Worm (Caenorhabditis elegans) whole organism, L1 larva: Measurements from ENCODE around the gene H18N23.2.

Source experiments
- egl-27 ChIP-seq, 2 experiments: fragments of 150-350 bp in 1 of 2; sonication (generic microtip); optimal IDR thresholded peaks; 3 replicates each; lab custom pipeline; 2017 to 2018; ENCODE audit warnings: missing biosample characterization in 2 of 2, missing genetic modification characterization in 2 of 2, missing genetic modification reagents in 2 of 2
- fkh-10 ChIP-seq: sonication (generic microtip); optimal IDR thresholded peaks from 2 replicates; lab custom pipeline; 2017; ENCODE audit warnings: missing biosample characterization, missing genetic modification reagents, missing genetic modification characterization
- nhr-19 ChIP-seq: fragments of 200-800 bp; sonication (Bioruptor generic); conservative IDR thresholded peaks from 2 replicates; pipeline ENCODE4 v1.3.6; 2022; ENCODE audit warnings: missing genetic modification characterization, missing compliant biosample characterization
- skn-1 ChIP-seq: fragments of 150-350 bp; optimal IDR thresholded peaks from 2 replicates; lab custom pipeline; 2014; ENCODE audit warnings: missing biosample characterization, missing genetic modification characterization
- sptf-1 ChIP-seq: fragments of 150-350 bp; optimal IDR thresholded peaks from 2 replicates; lab custom pipeline; 2014; ENCODE audit warnings: missing biosample characterization, missing genetic modification characterization
- unc-130 ChIP-seq: fragments of 150-350 bp; optimal IDR thresholded peaks from 2 replicates; lab custom pipeline; 2017; ENCODE audit warnings: missing biosample characterization, missing genetic modification characterization, inconsistent platforms
- unc-30 ChIP-seq: sonication (generic microtip); optimal IDR thresholded peaks from 2 replicates; lab custom pipeline; 2017; ENCODE audit warnings: missing biosample characterization, missing genetic modification characterization
- unc-62 ChIP-seq: fragments of 150-350 bp; optimal IDR thresholded peaks from 2 replicates; lab custom pipeline; 2014; ENCODE audit warnings: missing biosample characterization, missing genetic modification reagents, missing genetic modification characterization

DNA sequence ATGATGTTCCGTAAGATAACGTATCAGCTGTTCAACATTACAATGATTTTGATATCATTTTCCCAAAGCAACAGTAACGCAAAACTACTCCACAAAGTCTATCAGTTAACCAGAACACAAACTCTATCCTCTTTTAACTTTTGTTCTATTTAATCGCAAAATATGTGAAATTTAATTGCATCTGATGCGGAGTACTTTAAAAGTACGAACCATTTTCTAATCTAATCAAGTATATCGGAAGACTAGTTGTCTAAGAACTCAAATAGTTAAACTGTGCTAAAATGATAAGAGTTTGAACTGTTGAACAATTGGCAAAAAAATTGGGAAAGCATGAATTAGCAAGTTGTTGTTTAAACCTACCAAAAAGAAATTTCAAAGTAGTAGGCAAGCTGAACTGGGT is 40.9 kb upstream of the H18N23.2 start:
- no peak for TF ChIP-seq skn-1 (tag; lab: Kevin White, UChicago)
- no peak for TF ChIP-seq egl-27 (tag; optimal IDR thresholded peaks at IDR 0.05; lab: Kevin White, UChicago)
- TF ChIP-seq nhr-19: no peak
- no peak for TF ChIP-seq sptf-1
- TF ChIP-seq fkh-10 (GFP tag; lab: Kevin White, UChicago): no peak
- no peak for TF ChIP-seq unc-30
- no peak for TF ChIP-seq unc-130
- no peak for TF ChIP-seq unc-62 (GFP tag; lab: Kevin White, UChicago)
